Fruit fly (Drosophila melanogaster) whole organism, embryonic: Measurements from ENCODE around the gene CG3184.

Source experiments
- Awh ChIP-seq: fragments of 200-800 bp; sonication (Bioruptor generic); IDR thresholded peaks from 2 replicates; pipeline ENCODE4, ENCODE4 v1.3.6; 2022; ENCODE audit warnings: missing biosample characterization, missing genetic modification characterization
- BtbVII ChIP-seq: fragments of 200-800 bp; sonication (Bioruptor generic); optimal IDR thresholded peaks from 3 replicates; lab custom pipeline; 2017; ENCODE audit warnings: missing biosample characterization, mild to moderate bottlenecking, missing genetic modification characterization
- CG10431 ChIP-seq: fragments of 200-800 bp; sonication (Bioruptor generic); optimal IDR thresholded peaks from 3 replicates; lab custom pipeline; 2018; ENCODE audit warnings: missing biosample characterization, mild to moderate bottlenecking, missing genetic modification characterization
- CG11456 ChIP-seq: fragments of 200-800 bp; sonication (Bioruptor generic); IDR thresholded peaks from 3 replicates; pipeline ENCODE4 v1.3.6; 2022; ENCODE audit warnings: missing biosample characterization, missing genetic modification characterization
- CG11723 ChIP-seq: fragments of 200-800 bp; sonication (Bioruptor generic); optimal IDR thresholded peaks from 2 replicates; lab custom pipeline; 2017; ENCODE audit warnings: missing biosample characterization, mild to moderate bottlenecking, missing genetic modification characterization
- CG12236 ChIP-seq: fragments of 200-800 bp; sonication (Bioruptor generic); optimal IDR thresholded peaks from 2 replicates; lab custom pipeline; 2016; ENCODE audit warnings: missing biosample characterization, missing genetic modification characterization
- CG12744 ChIP-seq: fragments of 200-800 bp; sonication (Bioruptor generic); optimal IDR thresholded peaks from 2 replicates; lab custom pipeline; 2016; ENCODE audit warnings: missing biosample characterization, missing genetic modification characterization
- CG14441 ChIP-seq: fragments of 200-800 bp; sonication (Bioruptor generic); IDR thresholded peaks from 2 replicates; pipeline ENCODE4 v1.3.6; 2022; ENCODE audit warnings: missing biosample characterization, missing genetic modification characterization
- CG16815 ChIP-seq: fragments of 200-800 bp; sonication (Bioruptor generic); optimal IDR thresholded peaks from 3 replicates; lab custom pipeline; 2017; ENCODE audit warnings: missing biosample characterization, mild to moderate bottlenecking, missing genetic modification characterization
- CG17829 ChIP-seq: fragments of 200-800 bp; optimal IDR thresholded peaks from 2 replicates; lab custom pipeline; 2019; ENCODE audit warnings: missing biosample characterization, mild to moderate bottlenecking, missing genetic modification characterization, moderate library complexity
- CG1792 ChIP-seq: fragments of 200-800 bp; sonication (Bioruptor generic); optimal IDR thresholded peaks from 2 replicates; lab custom pipeline; 2016; ENCODE audit warnings: missing biosample characterization, missing genetic modification characterization
- CG18476 ChIP-seq: fragments of 200-800 bp; sonication (Bioruptor generic); optimal IDR thresholded peaks from 2 replicates; lab custom pipeline; 2016; ENCODE audit warnings: missing biosample characterization, mild to moderate bottlenecking, missing genetic modification characterization
- CG2712 ChIP-seq: fragments of 200-800 bp; optimal IDR thresholded peaks from 3 replicates; lab custom pipeline; 2019; ENCODE audit warnings: missing biosample characterization, mild to moderate bottlenecking, missing genetic modification characterization, moderate library complexity
- CG2889 ChIP-seq: fragments of 200-800 bp; sonication (Bioruptor generic); IDR thresholded peaks from 3 replicates; pipeline ENCODE4 v1.3.6; 2022; ENCODE audit warnings: missing biosample characterization, missing genetic modification characterization
- CG42726 ChIP-seq: fragments of 200-800 bp; sonication (Bioruptor generic); IDR thresholded peaks from 2 replicates; pipeline ENCODE4 v1.3.6; 2022; ENCODE audit warnings: missing biosample characterization, missing genetic modification characterization; ENCODE audit not compliant: partially characterized antibody
- CG4328 ChIP-seq: fragments of 200-800 bp; sonication (Bioruptor generic); optimal IDR thresholded peaks from 3 replicates; lab custom pipeline; 2017; ENCODE audit warnings: missing biosample characterization, missing genetic modification reagents, missing genetic modification characterization
- CG4424 ChIP-seq: fragments of 200-800 bp; sonication (Bioruptor generic); optimal IDR thresholded peaks from 3 replicates; lab custom pipeline; 2016; ENCODE audit warnings: missing biosample characterization, missing genetic modification characterization
- CG6175 ChIP-seq: fragments of 200-800 bp; sonication (Bioruptor generic); IDR thresholded peaks from 3 replicates; pipeline ENCODE4 v1.3.6; 2022; ENCODE audit warnings: missing biosample characterization, missing genetic modification characterization
- CG6654 ChIP-seq: fragments of 200-800 bp; sonication (Bioruptor generic); optimal IDR thresholded peaks from 2 replicates; lab custom pipeline; 2017; ENCODE audit warnings: missing biosample characterization, mild to moderate bottlenecking, missing genetic modification characterization
- CG7271 ChIP-seq: fragments of 200-800 bp; sonication (Bioruptor generic); optimal IDR thresholded peaks from 2 replicates; lab custom pipeline; 2018; ENCODE audit warnings: missing biosample characterization, mild to moderate bottlenecking, missing genetic modification characterization, moderate library complexity
- CG8281 ChIP-seq: fragments of 200-800 bp; sonication (Bioruptor generic); optimal IDR thresholded peaks from 2 replicates; lab custom pipeline; 2018; ENCODE audit warnings: missing biosample characterization, mild to moderate bottlenecking, missing genetic modification characterization, moderate library complexity
- CG8388 ChIP-seq: fragments of 200-800 bp; sonication (Bioruptor generic); optimal IDR thresholded peaks from 2 replicates; lab custom pipeline; 2019; ENCODE audit warnings: missing biosample characterization, mild to moderate bottlenecking, missing genetic modification characterization, moderate library complexity
- CrebB ChIP-seq: fragments of 200-800 bp; sonication (Bioruptor generic); optimal IDR thresholded peaks from 3 replicates; lab custom pipeline; 2018; ENCODE audit warnings: missing biosample characterization, mild to moderate bottlenecking, missing genetic modification characterization
- Dfd ChIP-seq, 2 experiments: fragments of >200 bp; optimal IDR thresholded peaks; 2 replicates each; lab custom pipeline; 2017; ENCODE audit warnings: missing biosample characterization in 2 of 2, missing genetic modification characterization in 2 of 2
- Dip3 ChIP-seq: fragments of 200-800 bp; sonication (Bioruptor generic); optimal IDR thresholded peaks from 3 replicates; lab custom pipeline; 2016; ENCODE audit warnings: missing biosample characterization, missing genetic modification characterization
- Dll ChIP-seq: fragments of 200-800 bp; sonication (Bioruptor generic); IDR thresholded peaks from 4 replicates; pipeline ENCODE4 v1.3.6; 2022; ENCODE audit warnings: missing biosample characterization, missing genetic modification characterization; ENCODE audit not compliant: partially characterized antibody
- E2f1 ChIP-seq: fragments of 200-800 bp; sonication (Bioruptor generic); IDR thresholded peaks from 2 replicates; pipeline ENCODE4 v1.3.6; 2022; ENCODE audit warnings: missing biosample characterization, missing genetic modification characterization
- H15 ChIP-seq: fragments of 200-800 bp; sonication (Bioruptor generic); IDR thresholded peaks from 3 replicates; pipeline ENCODE4 v1.3.6; 2022; ENCODE audit warnings: missing biosample characterization, missing genetic modification characterization
- HLHmδ ChIP-seq: fragments of 200-800 bp; sonication (Bioruptor generic); optimal IDR thresholded peaks from 2 replicates; lab custom pipeline; 2018; ENCODE audit warnings: missing biosample characterization, mild to moderate bottlenecking, missing genetic modification characterization, moderate library complexity
- HmgD ChIP-seq: fragments of 200-800 bp; sonication (Bioruptor generic); optimal IDR thresholded peaks from 3 replicates; lab custom pipeline; 2016; ENCODE audit warnings: missing biosample characterization, missing genetic modification characterization
- Hmr ChIP-seq: fragments of 200-800 bp; sonication (Bioruptor generic); optimal IDR thresholded peaks from 3 replicates; lab custom pipeline; 2017; ENCODE audit warnings: mild to moderate bottlenecking, missing biosample characterization, missing genetic modification reagents, missing genetic modification characterization
- Mes4 ChIP-seq: fragments of 200-800 bp; sonication (Bioruptor generic); optimal IDR thresholded peaks from 2 replicates; lab custom pipeline; 2016; ENCODE audit warnings: missing biosample characterization, missing genetic modification characterization
- Tbp ChIP-seq: fragments of >200 bp; optimal IDR thresholded peaks from 2 replicates; lab custom pipeline; 2018; ENCODE audit warnings: missing biosample characterization, missing genetic modification characterization
- ash1 ChIP-seq: fragments of 200-800 bp; sonication (Bioruptor generic); optimal IDR thresholded peaks from 2 replicates; lab custom pipeline; 2018; ENCODE audit warnings: missing biosample characterization, mild to moderate bottlenecking, missing genetic modification characterization
- cad ChIP-seq: fragments of >200 bp; optimal IDR thresholded peaks from 2 replicates; lab custom pipeline; 2017; ENCODE audit warnings: missing biosample characterization, missing genetic modification characterization
- cwo ChIP-seq: fragments of 200-800 bp; sonication (Bioruptor generic); optimal IDR thresholded peaks from 3 replicates; lab custom pipeline; 2017; ENCODE audit warnings: missing biosample characterization, missing genetic modification characterization, mild to moderate bottlenecking, moderate library complexity, missing genetic modification reagents
- esg ChIP-seq: fragments of 200-800 bp; sonication (Bioruptor generic); conservative IDR thresholded peaks from 2 replicates; pipeline ENCODE4 v1.3.6; 2022; ENCODE audit warnings: missing biosample characterization, missing genetic modification characterization
- ftz-f1 ChIP-seq: fragments of 200-800 bp; sonication (Bioruptor generic); optimal IDR thresholded peaks from 2 replicates; lab custom pipeline; 2016; ENCODE audit warnings: missing biosample characterization, missing genetic modification characterization
- grau ChIP-seq: fragments of 200-800 bp; optimal IDR thresholded peaks from 3 replicates; lab custom pipeline; 2019; ENCODE audit warnings: missing biosample characterization, mild to moderate bottlenecking, missing genetic modification characterization, moderate library complexity
- ind ChIP-seq: fragments of 200-800 bp; sonication (Bioruptor generic); optimal IDR thresholded peaks from 3 replicates; lab custom pipeline; 2016; ENCODE audit warnings: missing biosample characterization, missing genetic modification characterization
- kah ChIP-seq: fragments of 200-800 bp; sonication (Bioruptor generic); optimal IDR thresholded peaks from 2 replicates; lab custom pipeline; 2018; ENCODE audit warnings: missing biosample characterization, mild to moderate bottlenecking, missing genetic modification characterization
- lilli ChIP-seq: fragments of 200-800 bp; sonication (Bioruptor generic); optimal IDR thresholded peaks from 3 replicates; lab custom pipeline; 2016; ENCODE audit warnings: missing biosample characterization, missing genetic modification characterization
- odd ChIP-seq: fragments of 200-800 bp; sonication (Bioruptor generic); optimal IDR thresholded peaks from 2 replicates; lab custom pipeline; 2017; ENCODE audit warnings: missing biosample characterization, mild to moderate bottlenecking, missing genetic modification characterization
- pb ChIP-seq: fragments of 200-800 bp; sonication (Bioruptor generic); optimal IDR thresholded peaks from 3 replicates; lab custom pipeline; 2016; ENCODE audit warnings: missing biosample characterization, missing genetic modification characterization
- peb ChIP-seq: fragments of 200-800 bp; sonication (Bioruptor generic); IDR thresholded peaks from 2 replicates; pipeline ENCODE4 v1.3.6; 2022; ENCODE audit warnings: missing biosample characterization, missing genetic modification characterization
- pros ChIP-seq: fragments of 200-800 bp; sonication (Bioruptor generic); optimal IDR thresholded peaks from 3 replicates; lab custom pipeline; 2019; ENCODE audit warnings: missing biosample characterization, mild to moderate bottlenecking, missing genetic modification characterization, moderate library complexity
- pum ChIP-seq: fragments of 200-800 bp; sonication (Bioruptor generic); optimal IDR thresholded peaks from 2 replicates; lab custom pipeline; 2016; ENCODE audit warnings: missing biosample characterization, missing genetic modification characterization
- ranshi ChIP-seq: fragments of 200-800 bp; sonication (Bioruptor generic); IDR thresholded peaks from 2 replicates; pipeline ENCODE4 v1.3.6; 2022; ENCODE audit warnings: missing biosample characterization, missing genetic modification characterization
- sens-2 ChIP-seq: fragments of 200-800 bp; sonication (Bioruptor generic); IDR thresholded peaks from 2 replicates; pipeline ENCODE4 v1.3.6; 2022; ENCODE audit warnings: missing biosample characterization, missing genetic modification characterization
- sim ChIP-seq: fragments of 200-800 bp; sonication (Bioruptor generic); IDR thresholded peaks from 2 replicates; pipeline ENCODE4 v1.3.6; 2022; ENCODE audit warnings: missing biosample characterization, missing genetic modification characterization
- zfh1 ChIP-seq: fragments of 200-800 bp; sonication (Bioruptor generic); IDR thresholded peaks from 3 replicates; pipeline ENCODE4 v1.3.6; 2022; ENCODE audit warnings: missing biosample characterization, missing genetic modification characterization

The CG3184 gene

DNA sequence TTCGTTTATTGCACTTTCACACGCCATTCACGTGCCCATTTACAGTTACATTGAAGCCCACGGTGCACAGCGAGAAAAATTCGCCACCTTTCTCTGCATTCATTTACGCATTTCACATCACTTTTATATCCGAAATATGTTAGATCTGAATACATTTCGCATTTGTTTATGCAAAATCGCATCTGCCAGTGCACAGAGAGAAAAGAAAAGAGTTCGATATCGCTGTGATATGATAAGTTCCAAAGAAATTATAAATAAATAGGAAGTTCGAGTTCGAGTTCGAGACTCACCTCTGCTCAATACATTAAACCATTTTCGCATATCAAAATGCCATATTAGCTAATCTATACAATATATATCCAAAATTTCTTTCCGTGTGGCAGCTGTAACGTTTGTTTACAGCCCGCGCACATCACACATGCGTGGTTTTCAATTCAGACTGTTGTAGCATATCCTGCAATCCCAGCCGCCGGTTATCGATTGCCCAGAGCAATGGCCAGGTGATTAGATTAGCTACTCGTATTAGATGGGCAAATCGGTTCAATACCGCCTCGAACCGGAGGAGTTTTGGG lies 32.5 kb downstream of the CG3184 start (continued):
- peak; percentile 59 for TF ChIP-seq kah (GFP tag; lab: Kevin White, UChicago)
- TF ChIP-seq CG1792 (GFP tag; lab: Kevin White, UChicago): peak; percentile 66
- TF ChIP-seq CG11456 (GFP tag; lab: Robert Waterston, UW): peak; percentile 75; the same call in 2 of the 3 replicates
- peak; percentile 35 for TF ChIP-seq CG12744
- peak; percentile 86 for TF ChIP-seq cwo (GFP tag; lab: Kevin White, UChicago)
- peak; percentile 86 for TF ChIP-seq grau (tag; lab: Kevin White, UChicago)
- peak; percentile 85 for TF ChIP-seq Dip3
- TF ChIP-seq pb: peak; percentile 71
- peak; percentile 91 for TF ChIP-seq Hmr (GFP tag; lab: Kevin White, UChicago)
- TF ChIP-seq peb: peak; percentile 60
- no peak for TF ChIP-seq Dll (GFP tag; lab: Robert Waterston, UW)
- TF ChIP-seq Mes4 (GFP tag; lab: Kevin White, UChicago): peak; percentile 43
- TF ChIP-seq CG18476: peak; percentile 74
- peak; percentile 12 for TF ChIP-seq HmgD (GFP tag; lab: Kevin White, UChicago)
- TF ChIP-seq sens-2 (GFP tag; lab: Robert Waterston, UW): peak; percentile 46; the same call in 1 of the 2 replicates
- peak; percentile 51 for TF ChIP-seq CG8281 (tag; lab: Kevin White, UChicago)
- TF ChIP-seq esg: peak; percentile 85
- peak; percentile 86 for TF ChIP-seq CG4424 (GFP tag; lab: Kevin White, UChicago)
- no peak for TF ChIP-seq CG7271 (tag; lab: Kevin White, UChicago)
- TF ChIP-seq pros (GFP tag; lab: Kevin White, UChicago): no peak
- TF ChIP-seq CG2712 (tag; lab: Kevin White, UChicago): peak; percentile 83
- TF ChIP-seq Dfd (GFP tag; optimal IDR thresholded peaks at IDR 0.05; lab: Kevin White, UChicago): no peak
- peak; percentile 81 for TF ChIP-seq CG8388 (GFP tag; lab: Kevin White, UChicago)
- peak; percentile 68 for TF ChIP-seq CG12236 (GFP tag; lab: Kevin White, UChicago)
- peak; percentile 65; the same call in 2 of the 3 replicates for TF ChIP-seq H15
- TF ChIP-seq odd: peak; percentile 78
- TF ChIP-seq ind (GFP tag; lab: Kevin White, UChicago): peak; percentile 85
- peak; percentile 59 for TF ChIP-seq CG6654 (GFP tag; lab: Kevin White, UChicago)
- TF ChIP-seq CG11723 (GFP tag; lab: Kevin White, UChicago): peak; percentile 69
- peak; percentile 81 for TF ChIP-seq zfh1
- peak; percentile 78 for TF ChIP-seq E2f1
- TF ChIP-seq Awh: peak; percentile 57
- TF ChIP-seq lilli (GFP tag; lab: Kevin White, UChicago): peak; percentile 92
- no peak for TF ChIP-seq CG42726 (GFP tag; lab: Robert Waterston, UW)
- TF ChIP-seq CG10431 (GFP tag; lab: Kevin White, UChicago): no peak
- TF ChIP-seq CG6175 (GFP tag; lab: Robert Waterston, UW): peak; percentile 49; the same call in 1 of the 3 replicates
- 0 out of 3 replicates have a peak, but pooled peaks have one; percentile 48 for TF ChIP-seq CG2889 (GFP tag; lab: Robert Waterston, UW)
- TF ChIP-seq CG17829 (tag; lab: Kevin White, UChicago): peak; percentile 85
- TF ChIP-seq sim (GFP tag; lab: Robert Waterston, UW): 0 out of 2 replicates have a peak, but pooled peaks have one; percentile 17
- no peak for TF ChIP-seq ash1
- TF ChIP-seq ftz-f1 (GFP tag; lab: Kevin White, UChicago): no peak
- TF ChIP-seq CrebB (tag; lab: Kevin White, UChicago): peak; percentile 45
- peak; percentile 84 for TF ChIP-seq BtbVII (GFP tag; lab: Kevin White, UChicago)
- TF ChIP-seq CG14441 (GFP tag; lab: Robert Waterston, UW): peak; percentile 82
- TF ChIP-seq HLHmδ: no peak
- TF ChIP-seq ranshi: peak; percentile 65
- TF ChIP-seq CG16815 (GFP tag; lab: Kevin White, UChicago): peak; percentile 73
- no peak for TF ChIP-seq cad
- TF ChIP-seq Tbp (GFP tag; lab: Kevin White, UChicago): no peak
- peak; percentile 69 for TF ChIP-seq CG4328
- peak; percentile 72 for TF ChIP-seq pum
